Worm (Caenorhabditis elegans) whole organism, young adult: ENCODE results near the gene pqn-25.

Source experiments
- C06A6.2 ChIP-seq: fragments of 200-800 bp; sonication (Bioruptor generic); conservative IDR thresholded peaks from 2 replicates; pipeline ENCODE4 v1.3.6; 2022; ENCODE audit warnings: missing genetic modification characterization, missing compliant biosample characterization
- F23B12.7 ChIP-seq: sonication (generic microtip); optimal IDR thresholded peaks from 2 replicates; lab custom pipeline; 2017; ENCODE audit warnings: missing genetic modification characterization, mild to moderate bottlenecking, missing compliant biosample characterization, antibody characterized with exemption, moderate library complexity; ENCODE audit not compliant: insufficient read depth
- F37B4.10 ChIP-seq: fragments of 200-800 bp; sonication (Bioruptor generic); IDR thresholded peaks from 2 replicates; pipeline ENCODE4 v1.3.6; 2022; ENCODE audit warnings: missing genetic modification characterization, missing compliant biosample characterization
- T26A5.8 ChIP-seq: sonication (generic microtip); optimal IDR thresholded peaks from 2 replicates; lab custom pipeline; 2016; ENCODE audit warnings: missing genetic modification characterization, missing compliant biosample characterization
- ama-1 ChIP-seq, 3 experiments: fragments of 150-350 bp in 1 of 3; sonication (generic microtip) in 2 of 3; optimal IDR thresholded peaks; 2 replicates each; lab custom pipeline; 2014 to 2018; ENCODE audit warnings: missing biosample characterization in 2 of 3, missing genetic modification characterization in 2 of 3, missing genetic modification reagents in 2 of 3
- bed-2 ChIP-seq: fragments of 200-800 bp; sonication (Bioruptor generic); IDR thresholded peaks from 2 replicates; pipeline ENCODE4 v1.3.6; 2022; ENCODE audit warnings: missing genetic modification reagents, missing genetic modification characterization, missing compliant biosample characterization
- ccch-3 ChIP-seq: fragments of 200-800 bp; sonication (Bioruptor generic); optimal IDR thresholded peaks from 2 replicates; lab custom pipeline; 2018; ENCODE audit warnings: mild to moderate bottlenecking, missing genetic modification characterization, missing compliant biosample characterization
- cebp-1 ChIP-seq, 2 experiments: fragments of 200-800 bp in 1 of 2; sonication (Bioruptor generic) in 1 of 2; sonication (generic microtip) in 1 of 2; IDR thresholded peaks in 1 of 2; optimal IDR thresholded peaks in 1 of 2; 2 replicates each; pipeline versions ENCODE4 v1.3.6 to Lab custom; 2017 to 2022; ENCODE audit warnings: missing compliant biosample characterization in 2 of 2, missing genetic modification characterization in 2 of 2, mild to moderate bottlenecking in 1 of 2, missing genetic modification reagents in 1 of 2, moderate library complexity in 1 of 2
- egl-18 ChIP-seq: fragments of 200-800 bp; sonication (Bioruptor generic); IDR thresholded peaks from 2 replicates; pipeline ENCODE4 v1.3.6; 2022; ENCODE audit warnings: missing genetic modification reagents, missing genetic modification characterization, missing compliant biosample characterization
- egl-44 ChIP-seq: fragments of 200-800 bp; sonication (Bioruptor generic); IDR thresholded peaks from 2 replicates; pipeline ENCODE4 v1.3.6; 2022; ENCODE audit warnings: missing genetic modification reagents, missing genetic modification characterization, missing compliant biosample characterization
- egrh-3 ChIP-seq: fragments of 200-800 bp; sonication (Bioruptor generic); IDR thresholded peaks from 2 replicates; pipeline ENCODE4 v1.3.6; 2022; ENCODE audit warnings: missing genetic modification reagents, missing genetic modification characterization, missing compliant biosample characterization
- ekl-4 ChIP-seq: fragments of 200-800 bp; sonication (Bioruptor generic); IDR thresholded peaks from 2 replicates; pipeline ENCODE4 v1.3.6; 2022; ENCODE audit warnings: missing genetic modification reagents, missing genetic modification characterization, missing compliant biosample characterization
- ets-4 ChIP-seq: fragments of 200-800 bp; sonication (Bioruptor generic); optimal IDR thresholded peaks from 2 replicates; lab custom pipeline; 2018; ENCODE audit warnings: mild to moderate bottlenecking, missing genetic modification characterization, missing compliant biosample characterization
- gei-17 ChIP-seq: fragments of 200-800 bp; sonication (Bioruptor generic); optimal IDR thresholded peaks from 2 replicates; lab custom pipeline; 2018; ENCODE audit warnings: mild to moderate bottlenecking, missing genetic modification characterization, missing compliant biosample characterization
- hlh-12 ChIP-seq: sonication (generic microtip); optimal IDR thresholded peaks from 2 replicates; lab custom pipeline; 2016; ENCODE audit warnings: missing genetic modification characterization, missing compliant biosample characterization
- hmg-1.2 ChIP-seq: fragments of 200-800 bp; sonication (Bioruptor generic); IDR thresholded peaks from 2 replicates; pipeline ENCODE4 v1.3.6; 2022; ENCODE audit warnings: missing genetic modification reagents, missing genetic modification characterization, missing compliant biosample characterization
- lag-1 ChIP-seq: fragments of 200-800 bp; sonication (Bioruptor generic); IDR thresholded peaks from 2 replicates; pipeline ENCODE4 v1.3.6; 2022; ENCODE audit warnings: missing genetic modification reagents, missing genetic modification characterization, missing compliant biosample characterization
- let-607 ChIP-seq, 2 experiments: fragments of 200-800 bp in 1 of 2; sonication (Bioruptor generic) in 1 of 2; sonication (generic microtip) in 1 of 2; optimal IDR thresholded peaks; 2 replicates each; lab custom pipeline; 2016 to 2018; ENCODE audit warnings: mild to moderate bottlenecking in 2 of 2, missing compliant biosample characterization in 2 of 2, missing genetic modification characterization in 2 of 2, moderate library complexity in 2 of 2, missing genotype in 1 of 2
- lin-26 ChIP-seq: fragments of 200-800 bp; sonication (Bioruptor generic); IDR thresholded peaks from 2 replicates; pipeline ENCODE4 v1.3.6; 2022; ENCODE audit warnings: missing genetic modification reagents, missing genetic modification characterization, missing compliant biosample characterization
- lin-40 ChIP-seq: sonication (generic microtip); optimal IDR thresholded peaks from 2 replicates; lab custom pipeline; 2016; ENCODE audit warnings: missing genetic modification characterization, mild to moderate bottlenecking, missing compliant biosample characterization, missing genotype, missing genetic modification reagents
- lin-54 ChIP-seq: fragments of 200-800 bp; sonication (Bioruptor generic); optimal IDR thresholded peaks from 2 replicates; lab custom pipeline; 2018; ENCODE audit warnings: mild to moderate bottlenecking, missing genetic modification characterization, missing compliant biosample characterization
- lsl-1 ChIP-seq: fragments of 200-800 bp; sonication (Bioruptor generic); optimal IDR thresholded peaks from 2 replicates; lab custom pipeline; 2018; ENCODE audit warnings: mild to moderate bottlenecking, missing genetic modification characterization, moderate library complexity, missing compliant biosample characterization
- madf-10 ChIP-seq: sonication (generic microtip); optimal IDR thresholded peaks from 2 replicates; lab custom pipeline; 2016; ENCODE audit warnings: mild to moderate bottlenecking, missing genetic modification characterization, missing compliant biosample characterization
- madf-6 ChIP-seq: fragments of 200-800 bp; sonication (Bioruptor generic); IDR thresholded peaks from 2 replicates; pipeline ENCODE4 v1.3.6; 2022; ENCODE audit warnings: missing genetic modification reagents, missing genetic modification characterization, missing compliant biosample characterization
- mcd-1 ChIP-seq: fragments of 200-800 bp; sonication (Bioruptor generic); IDR thresholded peaks from 2 replicates; pipeline ENCODE4 v1.3.6; 2022; ENCODE audit warnings: missing genetic modification reagents, missing genetic modification characterization, missing compliant biosample characterization
- nfya-2 ChIP-seq: fragments of 200-800 bp; sonication (Bioruptor generic); IDR thresholded peaks from 2 replicates; pipeline ENCODE4 v1.3.6; 2022; ENCODE audit warnings: missing genetic modification reagents, missing genetic modification characterization, missing compliant biosample characterization
- nfyb-1 ChIP-seq: fragments of 200-800 bp; sonication (Bioruptor generic); IDR thresholded peaks from 2 replicates; pipeline ENCODE4 v1.3.6; 2022; ENCODE audit warnings: missing genetic modification reagents, missing genetic modification characterization, missing compliant biosample characterization
- nhr-179 ChIP-seq: sonication (generic microtip); optimal IDR thresholded peaks from 2 replicates; lab custom pipeline; 2016; ENCODE audit warnings: mild to moderate bottlenecking, missing genetic modification characterization, missing compliant biosample characterization
- nhr-27 ChIP-seq: fragments of 200-800 bp; sonication (Bioruptor generic); optimal IDR thresholded peaks from 2 replicates; lab custom pipeline; 2018; ENCODE audit warnings: mild to moderate bottlenecking, missing genetic modification characterization, moderate library complexity, missing compliant biosample characterization
- nhr-80 ChIP-seq: sonication (generic microtip); optimal IDR thresholded peaks from 2 replicates; lab custom pipeline; 2016; ENCODE audit warnings: missing genetic modification characterization, missing compliant biosample characterization
- pha-4 ChIP-seq: fragments of 150-350 bp; sonication (generic microtip); optimal IDR thresholded peaks from 2 replicates; lab custom pipeline; 2014; ENCODE audit warnings: missing biosample characterization, missing genetic modification reagents, missing genetic modification characterization
- snpc-4 ChIP-seq, 5 experiments: fragments of 150-350 bp in 1 of 5; sonication (generic microtip) in 4 of 5; optimal IDR thresholded peaks; 2 replicates each; lab custom pipeline; 2014 to 2018; ENCODE audit warnings: missing genetic modification characterization in 5 of 5, missing biosample characterization in 3 of 5, antibody characterized with exemption in 2 of 5, mild to moderate bottlenecking in 2 of 5, missing compliant biosample characterization in 2 of 5, missing genotype in 2 of 5, moderate library complexity in 2 of 5, missing genetic modification reagents in 1 of 5
- tbp1 ChIP-seq: fragments of 200-800 bp; sonication (Bioruptor generic); optimal IDR thresholded peaks from 2 replicates; lab custom pipeline; 2018; ENCODE audit warnings: mild to moderate bottlenecking, missing genetic modification characterization, missing compliant biosample characterization
- unc-62 ChIP-seq: fragments of 150-350 bp; optimal IDR thresholded peaks from 2 replicates; lab custom pipeline; 2014; ENCODE audit warnings: missing biosample characterization, missing genetic modification reagents, missing genetic modification characterization
- xnd-1 ChIP-seq: sonication (generic microtip); optimal IDR thresholded peaks from 2 replicates; lab custom pipeline; 2016; ENCODE audit warnings: missing genotype, missing genetic modification reagents, missing genetic modification characterization, missing compliant biosample characterization
- zfh-2 ChIP-seq: fragments of 200-800 bp; sonication (Bioruptor generic); conservative IDR thresholded peaks from 2 replicates; pipeline ENCODE4 v1.3.6; 2022; ENCODE audit warnings: missing genetic modification reagents, missing genetic modification characterization, missing compliant biosample characterization
- ztf-25 ChIP-seq: fragments of 200-800 bp; sonication (Bioruptor generic); IDR thresholded peaks from 2 replicates; pipeline ENCODE4 v1.3.6; 2022; ENCODE audit warnings: missing genetic modification reagents, missing genetic modification characterization, missing compliant biosample characterization

Gene pqn-25

ce11 chrIII:5504725-5505473 is 7.5 kb downstream of the pqn-25 start:
- peak; percentile 72 for TF ChIP-seq egrh-3
- TF ChIP-seq nhr-27 (tag; lab: Kevin White, UChicago), result no peak
- TF ChIP-seq bed-2 (GFP tag; lab: Robert Waterston, UW), result no peak
- 0 out of 2 replicates have a peak, but pooled peaks have one; percentile 14 for TF ChIP-seq ekl-4
- TF ChIP-seq ccch-3 (GFP tag; lab: Kevin White, UChicago), result no peak
- no peak for TF ChIP-seq F37B4.10 (GFP tag; lab: Robert Waterston, UW)
- peak; percentile 88 for TF ChIP-seq zfh-2 (GFP tag; lab: Robert Waterston, UW)
- TF ChIP-seq lin-26 (GFP tag; lab: Robert Waterston, UW), result peak; percentile 37; the same call in 1 of the 2 replicates
- TF ChIP-seq mcd-1 (GFP tag; lab: Robert Waterston, UW), result 0 out of 2 replicates have a peak, but pooled peaks have one; percentile 21
- TF ChIP-seq nfya-2 (GFP tag; lab: Robert Waterston, UW), result 0 out of 2 replicates have a peak, but pooled peaks have one; percentile 56
- no peak for TF ChIP-seq lag-1
- no peak for TF ChIP-seq pha-4 (tag; lab: Kevin White, UChicago)
- TF ChIP-seq lin-54 (GFP tag; lab: Kevin White, UChicago), result no peak
- no peak for TF ChIP-seq tbp1 (GFP tag; lab: Kevin White, UChicago)
- TF ChIP-seq madf-10, result no peak

DNA sequence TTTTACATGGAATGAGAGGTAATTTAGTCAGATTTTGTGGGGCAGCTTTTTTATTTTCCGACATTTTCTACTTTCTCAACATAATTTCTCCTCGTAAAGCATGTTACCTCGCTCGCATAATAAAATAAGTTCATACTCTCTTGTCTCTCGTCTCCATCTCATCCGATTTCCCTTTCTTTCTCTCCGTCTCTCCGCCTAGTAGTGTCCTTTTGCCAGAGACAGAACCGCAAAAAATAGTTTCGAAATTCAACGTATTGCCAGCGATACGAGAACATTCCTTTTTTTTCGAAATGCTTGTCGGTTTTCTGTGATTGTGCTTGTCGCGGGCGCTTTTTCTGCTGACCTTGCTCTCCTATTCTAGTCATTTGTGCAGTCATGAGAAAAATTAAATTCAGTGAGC is 8.2 kb downstream of the pqn-25 start:
- TF ChIP-seq tbp1 (GFP tag; lab: Kevin White, UChicago) (peak; percentile 12), egl-44 (GFP tag; lab: Robert Waterston, UW) (0 out of 2 replicates have a peak, but pooled peaks have one; percentile 16), nhr-179 (tag; lab: Kevin White, UChicago) (no peak), C06A6.2 (GFP tag; lab: Robert Waterston, UW) (0 out of 2 replicates have a peak, but pooled peaks have one; percentile 12), egl-18 (GFP tag; lab: Robert Waterston, UW) (no peak), ets-4 (GFP tag; lab: Kevin White, UChicago) (peak; percentile 25), lsl-1 (GFP tag; lab: Kevin White, UChicago) (no peak), pha-4 (tag; lab: Kevin White, UChicago) (no peak), hmg-1.2 (GFP tag; lab: Robert Waterston, UW) (peak; percentile 51; the same call in 1 of the 2 replicates), let-607 (tag; optimal IDR thresholded peaks at IDR 0.05; lab: Kevin White, UChicago) (peak in 1 of 2 experiments; percentile 12), F23B12.7 (tag; lab: Kevin White, UChicago) (peak; percentile 8), cebp-1 (GFP tag; IDR thresholded peaks at IDR 0.05; lab: Robert Waterston, UW) (no peak), cebp-1 (tag; optimal IDR thresholded peaks at IDR 0.05; lab: Kevin White, UChicago) (peak; percentile 80), ama-1 (optimal IDR thresholded peaks at IDR 0.05; lab: Kevin White, UChicago) (peak; percentile 91), ama-1 (GFP tag; optimal IDR thresholded peaks at IDR 0.05; lab: Kevin White, UChicago) (peak in 1 of 2 experiments; percentile 16), snpc-4 (GFP tag; optimal IDR thresholded peaks at IDR 0.05; lab: Kevin White, UChicago) (no peak), snpc-4 (tag; optimal IDR thresholded peaks at IDR 0.05; lab: Kevin White, UChicago) (peak in 1 of 4 experiments; percentile 18), T26A5.8 (tag; lab: Kevin White, UChicago) (no peak), nhr-80 (tag; lab: Kevin White, UChicago) (peak; percentile 32), lin-40 (tag; lab: Kevin White, UChicago) (peak; percentile 23), gei-17 (no peak), hlh-12 (tag; lab: Kevin White, UChicago) (no peak), nfyb-1 (GFP tag; lab: Robert Waterston, UW) (no peak), ztf-25 (GFP tag; lab: Robert Waterston, UW) (no peak), xnd-1 (tag; lab: Kevin White, UChicago) (no peak), madf-6 (GFP tag; lab: Robert Waterston, UW) (no peak), unc-62 (GFP tag; lab: Kevin White, UChicago) (peak; percentile 15)
